Worm (Caenorhabditis elegans) whole organism, late embryonic: ENCODE measurements around the gene cav-1.
A peak's percentile ranks its signal among the peaks of the same experiment; 100 is the strongest.

Experiments used
- C08G9.2 ChIP-seq: sonication (generic microtip); optimal IDR thresholded peaks from 2 replicates; lab custom pipeline; 2016; ENCODE audit warnings: mild to moderate bottlenecking, missing genetic modification characterization, moderate library complexity, missing compliant biosample characterization
- K02D7.2 ChIP-seq: sonication (generic microtip); optimal IDR thresholded peaks from 2 replicates; lab custom pipeline; 2017; ENCODE audit warnings: mild to moderate bottlenecking, missing genetic modification characterization, missing compliant biosample characterization
- T23F11.4 ChIP-seq: fragments of 200-800 bp; sonication (Bioruptor generic); optimal IDR thresholded peaks from 2 replicates; lab custom pipeline; 2018; ENCODE audit warnings: mild to moderate bottlenecking, missing genetic modification characterization, missing compliant biosample characterization
- ama-1 ChIP-seq: fragments of 150-350 bp; optimal IDR thresholded peaks from 2 replicates; lab custom pipeline; 2014
- ceh-18 ChIP-seq: sonication (generic microtip); optimal IDR thresholded peaks from 2 replicates; lab custom pipeline; 2016; ENCODE audit warnings: missing genetic modification characterization, missing compliant biosample characterization
- ceh-2 ChIP-seq: sonication (generic microtip); optimal IDR thresholded peaks from 2 replicates; lab custom pipeline; 2016; ENCODE audit warnings: missing genotype, missing genetic modification characterization, missing compliant biosample characterization
- ceh-31 ChIP-seq: sonication (generic microtip); optimal IDR thresholded peaks from 2 replicates; lab custom pipeline; 2016; ENCODE audit warnings: missing genetic modification characterization, missing compliant biosample characterization
- ceh-34 ChIP-seq: sonication (generic microtip); optimal IDR thresholded peaks from 2 replicates; lab custom pipeline; 2016; ENCODE audit warnings: mild to moderate bottlenecking, missing genetic modification characterization, missing compliant biosample characterization
- che-1 ChIP-seq: sonication (generic microtip); optimal IDR thresholded peaks from 2 replicates; lab custom pipeline; 2016; ENCODE audit warnings: mild to moderate bottlenecking, missing genetic modification characterization, missing compliant biosample characterization
- dmd-4 ChIP-seq: sonication (generic microtip); optimal IDR thresholded peaks from 2 replicates; lab custom pipeline; 2016; ENCODE audit warnings: borderline replicate concordance, missing genetic modification characterization, missing compliant biosample characterization
- fax-1 ChIP-seq: sonication (generic microtip); optimal IDR thresholded peaks from 2 replicates; lab custom pipeline; 2016; ENCODE audit warnings: missing genotype, missing genetic modification characterization, missing compliant biosample characterization
- fkh-10 ChIP-seq: fragments of 150-350 bp; optimal IDR thresholded peaks from 2 replicates; lab custom pipeline; 2014; ENCODE audit warnings: missing biosample characterization, missing genetic modification reagents, missing genetic modification characterization
- fkh-6 ChIP-seq: sonication (generic microtip); optimal IDR thresholded peaks from 2 replicates; lab custom pipeline; 2016; ENCODE audit warnings: missing genetic modification characterization, missing compliant biosample characterization
- gmeb-2 ChIP-seq: sonication (generic microtip); optimal IDR thresholded peaks from 2 replicates; lab custom pipeline; 2016; ENCODE audit warnings: missing genetic modification characterization, inconsistent platforms, missing compliant biosample characterization
- hlh-13 ChIP-seq: fragments of 200-800 bp; sonication (Bioruptor generic); optimal IDR thresholded peaks from 2 replicates; lab custom pipeline; 2018; ENCODE audit warnings: mild to moderate bottlenecking, missing genetic modification characterization, missing compliant biosample characterization
- hlh-15 ChIP-seq: sonication (generic microtip); optimal IDR thresholded peaks from 2 replicates; lab custom pipeline; 2016; ENCODE audit warnings: missing genetic modification characterization, missing compliant biosample characterization
- hlh-30 ChIP-seq: sonication (generic microtip); optimal IDR thresholded peaks from 2 replicates; lab custom pipeline; 2017; ENCODE audit warnings: antibody characterized with exemption, missing genetic modification characterization, missing compliant biosample characterization; ENCODE audit not compliant: insufficient read depth
- hlh-8 ChIP-seq: sonication (generic microtip); optimal IDR thresholded peaks from 2 replicates; lab custom pipeline; 2016; ENCODE audit warnings: missing genotype, missing genetic modification characterization, missing compliant biosample characterization
- lim-6 ChIP-seq: sonication (generic microtip); optimal IDR thresholded peaks from 2 replicates; lab custom pipeline; 2016; ENCODE audit warnings: missing genetic modification characterization, missing compliant biosample characterization
- lin-11 ChIP-seq: fragments of 200-800 bp; sonication (Bioruptor generic); optimal IDR thresholded peaks from 2 replicates; lab custom pipeline; 2018; ENCODE audit warnings: mild to moderate bottlenecking, missing genetic modification characterization, missing compliant biosample characterization
- madf-2 ChIP-seq: sonication (generic microtip); optimal IDR thresholded peaks from 2 replicates; lab custom pipeline; 2017; ENCODE audit warnings: missing genetic modification characterization, missing compliant biosample characterization
- mec-3 ChIP-seq: sonication (generic microtip); optimal IDR thresholded peaks from 2 replicates; lab custom pipeline; 2016; ENCODE audit warnings: borderline replicate concordance, missing genetic modification characterization, missing compliant biosample characterization
- nfya-1 ChIP-seq: sonication (generic microtip); optimal IDR thresholded peaks from 2 replicates; lab custom pipeline; 2017; ENCODE audit warnings: missing genetic modification characterization, mild to moderate bottlenecking, missing compliant biosample characterization, antibody characterized with exemption, moderate library complexity
- nhr-11 ChIP-seq: fragments of 150-350 bp; optimal IDR thresholded peaks from 2 replicates; lab custom pipeline; 2014; ENCODE audit warnings: missing biosample characterization, missing genetic modification characterization
- nhr-232 ChIP-seq: sonication (generic microtip); optimal IDR thresholded peaks from 2 replicates; lab custom pipeline; 2016; ENCODE audit warnings: missing genetic modification characterization, missing compliant biosample characterization
- pat-9 ChIP-seq: fragments of 200-800 bp; sonication (Bioruptor generic); optimal IDR thresholded peaks from 2 replicates; lab custom pipeline; 2018; ENCODE audit warnings: mild to moderate bottlenecking, missing genetic modification characterization, moderate library complexity, missing compliant biosample characterization
- pha-2 ChIP-seq: sonication (generic microtip); optimal IDR thresholded peaks from 2 replicates; lab custom pipeline; 2017; ENCODE audit warnings: mild to moderate bottlenecking, missing genetic modification characterization, missing compliant biosample characterization
- pha-4 ChIP-seq: fragments of 150-350 bp; optimal IDR thresholded peaks from 2 replicates; lab custom pipeline; 2018; ENCODE audit warnings: missing biosample characterization, missing genetic modification reagents, missing genetic modification characterization
- pqm-1 ChIP-seq: sonication (generic microtip); optimal IDR thresholded peaks from 2 replicates; lab custom pipeline; 2016; ENCODE audit warnings: missing genetic modification characterization, missing compliant biosample characterization
- ref-2 ChIP-seq: sonication (generic microtip); optimal IDR thresholded peaks from 2 replicates; lab custom pipeline; 2016; ENCODE audit warnings: missing genetic modification characterization, missing compliant biosample characterization
- rnt-1 ChIP-seq: sonication (generic microtip); optimal IDR thresholded peaks from 2 replicates; lab custom pipeline; 2016; ENCODE audit warnings: missing genetic modification characterization, missing compliant biosample characterization
- sox-2 ChIP-seq: fragments of 200-800 bp; sonication (Bioruptor generic); IDR thresholded peaks from 2 replicates; pipeline ENCODE4 v1.3.6; 2022; ENCODE audit warnings: missing genetic modification reagents, missing genetic modification characterization, missing compliant biosample characterization
- sox-4 ChIP-seq: sonication (generic microtip); optimal IDR thresholded peaks from 2 replicates; lab custom pipeline; 2017; ENCODE audit warnings: mild to moderate bottlenecking, missing genetic modification characterization, inconsistent platforms, missing compliant biosample characterization
- tbx-2 ChIP-seq: sonication (generic microtip); optimal IDR thresholded peaks from 2 replicates; lab custom pipeline; 2016; ENCODE audit warnings: missing genetic modification characterization, missing compliant biosample characterization
- tbx-7 ChIP-seq: sonication (generic microtip); optimal IDR thresholded peaks from 2 replicates; lab custom pipeline; 2016; ENCODE audit warnings: missing genotype, missing genetic modification characterization, missing compliant biosample characterization
- ttx-3 ChIP-seq: sonication (generic microtip); optimal IDR thresholded peaks from 2 replicates; lab custom pipeline; 2016; ENCODE audit warnings: missing genetic modification reagents, missing genetic modification characterization, missing compliant biosample characterization
- unc-3 ChIP-seq, 2 experiments: fragments of 200-800 bp in 1 of 2; sonication (Bioruptor generic) in 1 of 2; sonication (generic microtip) in 1 of 2; conservative IDR thresholded peaks in 1 of 2; optimal IDR thresholded peaks in 1 of 2; 2 replicates each; pipeline versions ENCODE4 v1.3.6 to Lab custom; 2016 to 2022; ENCODE audit warnings: missing compliant biosample characterization in 2 of 2, missing genetic modification characterization in 2 of 2, missing genetic modification reagents in 1 of 2
- unc-42 ChIP-seq: sonication (generic microtip); optimal IDR thresholded peaks from 2 replicates; lab custom pipeline; 2016; ENCODE audit warnings: missing genotype, missing genetic modification characterization, missing compliant biosample characterization
- unc-55 ChIP-seq: sonication (generic microtip); optimal IDR thresholded peaks from 2 replicates; lab custom pipeline; 2017; ENCODE audit warnings: missing biosample characterization, missing genetic modification reagents, missing genetic modification characterization

cav-1 gene

ce11 chrIV:9772096-9772720 lies at the start of gene cav-1:
cav-1 (plus strand) TSS chrIV:9772510.
- no peak for TF ChIP-seq madf-2 (tag; lab: Kevin White, UChicago)
- peak; percentile 58 for TF ChIP-seq nfya-1 (tag; lab: Kevin White, UChicago)
- peak; percentile 52 for TF ChIP-seq unc-55 (GFP tag; lab: Kevin White, UChicago)
- peak; percentile 53 for TF ChIP-seq ceh-31 (tag; lab: Kevin White, UChicago)
- TF ChIP-seq ref-2, result peak; percentile 47
- peak; percentile 31 for TF ChIP-seq tbx-2 (tag; lab: Kevin White, UChicago)
- TF ChIP-seq ama-1, result peak; percentile 58
- no peak for TF ChIP-seq pat-9

- TF ChIP-seq nfya-1 (tag; lab: Kevin White, UChicago), result no peak
- no peak for TF ChIP-seq pha-4 (tag; lab: Kevin White, UChicago)
Observed at ce11 chrIV:9723185-9723584, 49.1 kb upstream of the cav-1 start.

DNA sequence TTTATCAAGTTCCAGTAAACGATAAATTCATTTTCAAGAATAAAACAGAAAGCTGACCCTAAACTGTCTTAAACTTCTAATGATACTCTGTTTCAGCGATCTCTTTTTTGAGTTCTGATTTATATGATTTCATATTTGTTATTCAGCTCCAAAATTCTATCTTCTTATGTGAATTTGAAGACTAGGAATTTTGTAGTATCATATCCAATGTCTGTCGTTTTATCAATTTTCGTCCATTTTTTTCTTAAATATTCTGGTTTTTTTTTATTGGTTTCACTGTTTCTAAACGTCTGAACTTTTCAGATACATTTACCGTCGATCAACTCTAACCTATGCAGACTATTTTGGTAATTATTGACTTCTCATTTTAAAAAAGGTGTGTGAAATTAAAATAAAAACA lies 47.4 kb upstream of the cav-1 start, which contains the start of the genes nhr-138 and C28D4.18:
nhr-138 (plus strand) TSS at position 304 of the 400 bp plus-strand sequence.
C28D4.18 (plus strand) TSS at position 333 of the 400 bp plus-strand sequence.
- TF ChIP-seq ceh-18, result no peak
- no peak for TF ChIP-seq hlh-30 (tag; lab: Kevin White, UChicago)
- TF ChIP-seq K02D7.2, result no peak
- no peak for TF ChIP-seq hlh-8 (tag; lab: Kevin White, UChicago)
- no peak for TF ChIP-seq sox-2 (GFP tag; lab: Robert Waterston, UW)
- no peak for TF ChIP-seq fkh-6 (tag; lab: Kevin White, UChicago)
- TF ChIP-seq dmd-4 (tag; lab: Kevin White, UChicago), result no peak
- no peak for TF ChIP-seq T23F11.4 (GFP tag; lab: Kevin White, UChicago)
- no peak for TF ChIP-seq ceh-34
- no peak for TF ChIP-seq ama-1
- TF ChIP-seq fkh-10 (GFP tag; lab: Kevin White, UChicago), result no peak
- TF ChIP-seq ceh-2 (tag; lab: Kevin White, UChicago), result no peak
- TF ChIP-seq unc-42, result no peak
- no peak for TF ChIP-seq lin-11 (tag; lab: Kevin White, UChicago)
- TF ChIP-seq pat-9, result no peak
- TF ChIP-seq hlh-13, result no peak
- no peak for TF ChIP-seq nhr-232 (tag; lab: Kevin White, UChicago)
- TF ChIP-seq sox-4 (tag; lab: Kevin White, UChicago), result no peak
- no peak for TF ChIP-seq tbx-7
- TF ChIP-seq, all 69 proteins: peak for 0

DNA sequence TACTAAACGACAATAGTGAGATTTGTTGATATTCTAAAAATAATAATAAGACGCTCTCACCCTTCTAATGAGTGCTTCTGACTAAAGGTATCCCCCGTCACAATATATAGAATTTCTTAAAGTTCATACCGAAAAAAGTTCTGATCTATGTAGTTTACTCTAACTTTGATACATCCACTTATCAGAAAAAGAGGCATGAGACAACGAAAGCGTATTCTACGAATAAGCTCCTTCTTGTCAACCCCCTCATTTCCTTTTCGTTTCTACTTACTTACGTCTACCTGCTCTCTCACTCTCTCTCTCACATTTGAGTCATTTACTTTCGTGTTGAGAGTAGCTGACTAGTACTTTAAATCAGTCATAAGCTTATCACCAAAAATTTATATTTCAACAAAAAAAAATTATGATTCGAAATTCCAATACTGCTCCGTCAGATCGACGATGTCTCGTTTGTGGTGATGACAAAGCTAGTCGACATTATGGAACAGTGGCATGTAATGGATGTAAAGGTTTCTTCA lies 46.8 kb upstream of the cav-1 start:
- TF ChIP-seq pha-2 (tag; lab: Kevin White, UChicago) (no peak), ceh-18 (no peak), ama-1 (no peak), unc-3 (GFP tag; conservative IDR thresholded peaks at IDR 0.05; lab: Robert Waterston, UW) (no peak), unc-3 (tag; optimal IDR thresholded peaks at IDR 0.05; lab: Kevin White, UChicago) (no peak), hlh-15 (tag; lab: Kevin White, UChicago) (no peak), fkh-10 (GFP tag; lab: Kevin White, UChicago) (no peak), fax-1 (tag; lab: Kevin White, UChicago) (no peak)

DNA sequence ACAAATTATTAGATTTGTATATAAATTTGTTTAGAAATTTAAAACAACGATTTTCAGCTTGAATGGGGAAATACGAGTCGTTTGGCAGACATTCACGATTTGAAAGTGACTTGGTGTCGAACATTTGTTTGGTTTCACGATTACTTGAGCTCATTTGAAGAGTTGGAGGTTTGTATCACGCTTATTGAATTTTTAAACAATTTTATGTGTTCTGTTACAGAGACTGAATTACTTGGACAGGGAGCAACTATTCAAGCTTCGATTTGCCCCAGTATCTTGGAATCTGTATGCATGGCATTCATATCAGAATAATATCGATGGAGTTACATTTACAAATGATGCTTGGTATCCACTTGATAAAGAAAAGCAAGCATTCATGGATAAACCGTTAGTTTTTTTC lies 45.1 kb upstream of the cav-1 start:
- TF ChIP-seq che-1 (tag; lab: Kevin White, UChicago) (no peak), ref-2 (no peak), rnt-1 (tag; lab: Kevin White, UChicago) (no peak), hlh-15 (tag; lab: Kevin White, UChicago) (no peak), ceh-34 (no peak), gmeb-2 (no peak), T23F11.4 (GFP tag; lab: Kevin White, UChicago) (no peak), pqm-1 (no peak), dmd-4 (tag; lab: Kevin White, UChicago) (no peak), mec-3 (tag; lab: Kevin White, UChicago) (no peak), lim-6 (tag; lab: Kevin White, UChicago) (no peak), fkh-10 (GFP tag; lab: Kevin White, UChicago) (no peak), C08G9.2 (tag; lab: Kevin White, UChicago) (no peak), nhr-11 (no peak), pha-4 (tag; lab: Kevin White, UChicago) (no peak), ttx-3 (tag; lab: Kevin White, UChicago) (no peak)
